Worm (Caenorhabditis elegans) whole organism, young adult: ENCODE measurements around the gene osm-6.

ENCODE experiments used
- B0261.1 ChIP-seq: sonication (generic microtip); optimal IDR thresholded peaks from 2 replicates; lab custom pipeline; 2016; ENCODE audit warnings: mild to moderate bottlenecking, missing genetic modification characterization, moderate library complexity, missing compliant biosample characterization
- C06A6.2 ChIP-seq: fragments of 200-800 bp; sonication (Bioruptor generic); conservative IDR thresholded peaks from 2 replicates; pipeline ENCODE4 v1.3.6; 2022; ENCODE audit warnings: missing genetic modification characterization, missing compliant biosample characterization
- D2030.7 ChIP-seq: fragments of 200-800 bp; sonication (Bioruptor generic); IDR thresholded peaks from 2 replicates; pipeline ENCODE4 v1.3.6; 2022; ENCODE audit warnings: missing genetic modification reagents, missing genetic modification characterization, missing compliant biosample characterization
- F22D6.2 ChIP-seq: sonication (generic microtip); optimal IDR thresholded peaks from 2 replicates; lab custom pipeline; 2016; ENCODE audit warnings: mild to moderate bottlenecking, missing genetic modification characterization, missing compliant biosample characterization
- F52B5.7 ChIP-seq: sonication (generic microtip); optimal IDR thresholded peaks from 2 replicates; lab custom pipeline; 2016; ENCODE audit warnings: mild to moderate bottlenecking, missing genetic modification characterization, missing compliant biosample characterization
- F57C9.4 ChIP-seq: sonication (generic microtip); optimal IDR thresholded peaks from 2 replicates; lab custom pipeline; 2017; ENCODE audit warnings: mild to moderate bottlenecking, missing genetic modification characterization, missing compliant biosample characterization
- K11D2.4 ChIP-seq: fragments of 200-800 bp; sonication (Bioruptor generic); IDR thresholded peaks from 2 replicates; pipeline ENCODE4 v1.3.6; 2022; ENCODE audit warnings: missing genetic modification reagents, missing genetic modification characterization, missing compliant biosample characterization
- Y53F4B.3 ChIP-seq: fragments of 200-800 bp; sonication (Bioruptor generic); IDR thresholded peaks from 2 replicates; pipeline ENCODE4 v1.3.6; 2022; ENCODE audit warnings: missing genetic modification reagents, missing genetic modification characterization, missing compliant biosample characterization
- Y53G8AR.9 ChIP-seq: fragments of 200-800 bp; sonication (Bioruptor generic); conservative IDR thresholded peaks from 2 replicates; pipeline ENCODE4 v1.3.6; 2022; ENCODE audit warnings: missing genetic modification reagents, missing genetic modification characterization, missing compliant biosample characterization
- Y67H2A.10 ChIP-seq: fragments of 200-800 bp; sonication (Bioruptor generic); conservative IDR thresholded peaks from 2 replicates; pipeline ENCODE4 v1.3.6; 2022; ENCODE audit warnings: missing genetic modification reagents, missing genetic modification characterization, missing compliant biosample characterization
- ZK185.1 ChIP-seq: sonication (generic microtip); optimal IDR thresholded peaks from 2 replicates; lab custom pipeline; 2016; ENCODE audit warnings: mild to moderate bottlenecking, missing genetic modification characterization, missing compliant biosample characterization; ENCODE audit not compliant: poor library complexity, severe bottlenecking
- ama-1 ChIP-seq, 3 experiments: fragments of 150-350 bp in 1 of 3; sonication (generic microtip) in 2 of 3; optimal IDR thresholded peaks; 2 replicates each; lab custom pipeline; 2014 to 2018; ENCODE audit warnings: missing biosample characterization in 2 of 3, missing genetic modification characterization in 2 of 3, missing genetic modification reagents in 2 of 3
- athp-1 ChIP-seq: sonication (generic microtip); optimal IDR thresholded peaks from 2 replicates; lab custom pipeline; 2017; ENCODE audit warnings: mild to moderate bottlenecking, missing genetic modification characterization, missing compliant biosample characterization
- attf-3 ChIP-seq: fragments of 200-800 bp; sonication (Bioruptor generic); conservative IDR thresholded peaks from 2 replicates; pipeline ENCODE4 v1.3.6; 2022; ENCODE audit warnings: missing genetic modification reagents, missing genetic modification characterization, missing compliant biosample characterization
- attf-5 ChIP-seq: fragments of 200-800 bp; sonication (Bioruptor generic); optimal IDR thresholded peaks from 2 replicates; lab custom pipeline; 2018; ENCODE audit warnings: mild to moderate bottlenecking, missing genetic modification characterization, missing compliant biosample characterization
- attf-6 ChIP-seq: fragments of 200-800 bp; sonication (Bioruptor generic); IDR thresholded peaks from 2 replicates; pipeline ENCODE4 v1.3.6; 2022; ENCODE audit warnings: missing genetic modification reagents, missing genetic modification characterization, missing compliant biosample characterization
- bed-1 ChIP-seq: fragments of 200-800 bp; sonication (Bioruptor generic); IDR thresholded peaks from 2 replicates; pipeline ENCODE4 v1.3.6; 2022; ENCODE audit warnings: missing genetic modification reagents, missing genetic modification characterization, missing compliant biosample characterization
- bed-2 ChIP-seq: fragments of 200-800 bp; sonication (Bioruptor generic); IDR thresholded peaks from 2 replicates; pipeline ENCODE4 v1.3.6; 2022; ENCODE audit warnings: missing genetic modification reagents, missing genetic modification characterization, missing compliant biosample characterization
- cebp-1 ChIP-seq, 2 experiments: fragments of 200-800 bp in 1 of 2; sonication (Bioruptor generic) in 1 of 2; sonication (generic microtip) in 1 of 2; IDR thresholded peaks in 1 of 2; optimal IDR thresholded peaks in 1 of 2; 2 replicates each; pipeline versions ENCODE4 v1.3.6 to Lab custom; 2017 to 2022; ENCODE audit warnings: missing compliant biosample characterization in 2 of 2, missing genetic modification characterization in 2 of 2, mild to moderate bottlenecking in 1 of 2, missing genetic modification reagents in 1 of 2, moderate library complexity in 1 of 2
- ceh-27 ChIP-seq: fragments of 200-800 bp; sonication (Bioruptor generic); optimal IDR thresholded peaks from 2 replicates; lab custom pipeline; 2018; ENCODE audit warnings: mild to moderate bottlenecking, missing genetic modification characterization, moderate library complexity, missing compliant biosample characterization
- ceh-58 ChIP-seq: fragments of 200-800 bp; sonication (Bioruptor generic); IDR thresholded peaks from 2 replicates; pipeline ENCODE4 v1.3.6; 2022; ENCODE audit warnings: missing genetic modification characterization, missing compliant biosample characterization
- ceh-79 ChIP-seq: sonication (generic microtip); optimal IDR thresholded peaks from 2 replicates; lab custom pipeline; 2017; ENCODE audit warnings: mild to moderate bottlenecking, missing genetic modification characterization, missing compliant biosample characterization
- chd-7 ChIP-seq: sonication (generic microtip); optimal IDR thresholded peaks from 2 replicates; lab custom pipeline; 2016; ENCODE audit warnings: mild to moderate bottlenecking, missing genetic modification characterization, moderate library complexity, missing compliant biosample characterization
- die-1 ChIP-seq: sonication (generic microtip); optimal IDR thresholded peaks from 2 replicates; lab custom pipeline; 2016; ENCODE audit warnings: missing genotype, mild to moderate bottlenecking, missing genetic modification characterization, missing compliant biosample characterization
- dpff-1 ChIP-seq: sonication (generic microtip); optimal IDR thresholded peaks from 2 replicates; lab custom pipeline; 2017; ENCODE audit warnings: mild to moderate bottlenecking, missing genetic modification characterization, missing compliant biosample characterization
- dpl-1 ChIP-seq: fragments of 150-350 bp; optimal IDR thresholded peaks from 2 replicates; lab custom pipeline; 2014; ENCODE audit warnings: missing biosample characterization, missing genetic modification reagents, missing genetic modification characterization
- egl-44 ChIP-seq: fragments of 200-800 bp; sonication (Bioruptor generic); IDR thresholded peaks from 2 replicates; pipeline ENCODE4 v1.3.6; 2022; ENCODE audit warnings: missing genetic modification reagents, missing genetic modification characterization, missing compliant biosample characterization
- ekl-4 ChIP-seq: fragments of 200-800 bp; sonication (Bioruptor generic); IDR thresholded peaks from 2 replicates; pipeline ENCODE4 v1.3.6; 2022; ENCODE audit warnings: missing genetic modification reagents, missing genetic modification characterization, missing compliant biosample characterization
- him-1 ChIP-seq: sonication (generic microtip); optimal IDR thresholded peaks from 2 replicates; lab custom pipeline; 2016; ENCODE audit warnings: missing genotype, missing genetic modification reagents, missing genetic modification characterization, missing compliant biosample characterization
- hlh-26 ChIP-seq: fragments of 200-800 bp; sonication (Bioruptor generic); conservative IDR thresholded peaks from 2 replicates; pipeline ENCODE4 v1.3.6; 2022; ENCODE audit warnings: missing genetic modification reagents, missing genetic modification characterization, missing compliant biosample characterization
- hmg-20 ChIP-seq: fragments of 200-800 bp; sonication (Bioruptor generic); IDR thresholded peaks from 2 replicates; pipeline ENCODE4 v1.3.6; 2022; ENCODE audit warnings: missing genetic modification reagents, missing genetic modification characterization, missing compliant biosample characterization
- lir-1 ChIP-seq: fragments of 200-800 bp; sonication (Bioruptor generic); conservative IDR thresholded peaks from 2 replicates; pipeline ENCODE4 v1.3.6; 2022; ENCODE audit warnings: missing genetic modification reagents, missing genetic modification characterization, missing compliant biosample characterization
- madf-10 ChIP-seq: sonication (generic microtip); optimal IDR thresholded peaks from 2 replicates; lab custom pipeline; 2016; ENCODE audit warnings: mild to moderate bottlenecking, missing genetic modification characterization, missing compliant biosample characterization
- madf-3 ChIP-seq: fragments of 200-800 bp; sonication (Bioruptor generic); IDR thresholded peaks from 2 replicates; pipeline ENCODE4 v1.3.6; 2022; ENCODE audit warnings: missing genetic modification reagents, missing genetic modification characterization, missing compliant biosample characterization
- madf-6 ChIP-seq: fragments of 200-800 bp; sonication (Bioruptor generic); IDR thresholded peaks from 2 replicates; pipeline ENCODE4 v1.3.6; 2022; ENCODE audit warnings: missing genetic modification reagents, missing genetic modification characterization, missing compliant biosample characterization
- nfya-1 ChIP-seq: sonication (generic microtip); optimal IDR thresholded peaks from 2 replicates; lab custom pipeline; 2017; ENCODE audit warnings: antibody characterized with exemption, missing compliant biosample characterization, missing genetic modification characterization, borderline replicate concordance; ENCODE audit not compliant: insufficient read depth
- nhr-120 ChIP-seq: fragments of 200-800 bp; sonication (Bioruptor generic); IDR thresholded peaks from 2 replicates; pipeline ENCODE4 v1.3.6; 2022; ENCODE audit warnings: missing genetic modification characterization, missing compliant biosample characterization
- pha-4 ChIP-seq: fragments of 150-350 bp; sonication (generic microtip); optimal IDR thresholded peaks from 2 replicates; lab custom pipeline; 2014; ENCODE audit warnings: missing biosample characterization, missing genetic modification reagents, missing genetic modification characterization
- rpc-1 ChIP-seq, 2 experiments: fragments of 150-350 bp in 1 of 2; sonication (generic microtip) in 1 of 2; optimal IDR thresholded peaks; 2 replicates each; lab custom pipeline; 2014 to 2018; ENCODE audit warnings: missing biosample characterization in 1 of 2, missing genetic modification characterization in 1 of 2, missing genetic modification reagents in 1 of 2, missing genotype in 1 of 2
- snpc-1.1 ChIP-seq: sonication (generic microtip); optimal IDR thresholded peaks from 2 replicates; lab custom pipeline; 2017; ENCODE audit warnings: missing genetic modification characterization, mild to moderate bottlenecking, missing compliant biosample characterization, antibody characterized with exemption, moderate library complexity, missing genotype, missing genetic modification reagents; ENCODE audit not compliant: insufficient read depth
- snpc-1.3 ChIP-seq: sonication (generic microtip); optimal IDR thresholded peaks from 2 replicates; lab custom pipeline; 2017; ENCODE audit warnings: missing genetic modification characterization, mild to moderate bottlenecking, missing compliant biosample characterization, antibody characterized with exemption, moderate library complexity, missing genotype, missing genetic modification reagents; ENCODE audit not compliant: insufficient read depth
- somi-1 ChIP-seq: fragments of 200-800 bp; sonication (Bioruptor generic); optimal IDR thresholded peaks from 2 replicates; lab custom pipeline; 2018; ENCODE audit warnings: mild to moderate bottlenecking, missing genetic modification characterization, missing compliant biosample characterization
- sptf-2 ChIP-seq: fragments of 200-800 bp; sonication (Bioruptor generic); optimal IDR thresholded peaks from 2 replicates; lab custom pipeline; 2018; ENCODE audit warnings: mild to moderate bottlenecking, missing genetic modification characterization, missing compliant biosample characterization
- unc-62 ChIP-seq: fragments of 150-350 bp; optimal IDR thresholded peaks from 2 replicates; lab custom pipeline; 2014; ENCODE audit warnings: missing biosample characterization, missing genetic modification reagents, missing genetic modification characterization
- ztf-25 ChIP-seq: fragments of 200-800 bp; sonication (Bioruptor generic); IDR thresholded peaks from 2 replicates; pipeline ENCODE4 v1.3.6; 2022; ENCODE audit warnings: missing genetic modification reagents, missing genetic modification characterization, missing compliant biosample characterization
- ztf-26 ChIP-seq: sonication (generic microtip); optimal IDR thresholded peaks from 2 replicates; lab custom pipeline; 2017; ENCODE audit warnings: missing genetic modification characterization, missing compliant biosample characterization
- ztf-3 ChIP-seq: fragments of 200-800 bp; sonication (Bioruptor generic); optimal IDR thresholded peaks from 2 replicates; lab custom pipeline; 2018; ENCODE audit warnings: mild to moderate bottlenecking, missing genetic modification characterization, missing compliant biosample characterization

osm-6 gene

ce11 chrV:11887988-11888499 is 39.2 kb downstream of the osm-6 start, which contains the start of gene adh-1 (continued):
- TF ChIP-seq Y53F4B.3 (GFP tag; lab: Robert Waterston, UW) (no peak), ztf-3 (GFP tag; lab: Kevin White, UChicago) (no peak), attf-3 (GFP tag; lab: Robert Waterston, UW) (no peak), egl-44 (GFP tag; lab: Robert Waterston, UW) (0 out of 2 replicates have a peak, but pooled peaks have one; percentile 57), ama-1 (optimal IDR thresholded peaks at IDR 0.05; lab: Kevin White, UChicago) (peak; percentile 95), ama-1 (GFP tag; optimal IDR thresholded peaks at IDR 0.05; lab: Kevin White, UChicago) (no peak), ceh-79 (no peak), dpl-1 (no peak), ekl-4 (GFP tag; lab: Robert Waterston, UW) (no peak), athp-1 (no peak), attf-6 (GFP tag; lab: Robert Waterston, UW) (no peak), ceh-58 (GFP tag; lab: Robert Waterston, UW) (no peak), unc-62 (GFP tag; lab: Kevin White, UChicago) (no peak), Y53G8AR.9 (GFP tag; lab: Robert Waterston, UW) (no peak), bed-2 (GFP tag; lab: Robert Waterston, UW) (no peak), F22D6.2 (tag; lab: Kevin White, UChicago) (peak; percentile 79), lir-1 (GFP tag; lab: Robert Waterston, UW) (no peak), madf-6 (GFP tag; lab: Robert Waterston, UW) (no peak), ZK185.1 (tag; lab: Kevin White, UChicago) (no peak), somi-1 (GFP tag; lab: Kevin White, UChicago) (peak; percentile 92), C06A6.2 (GFP tag; lab: Robert Waterston, UW) (peak; percentile 52), F52B5.7 (peak; percentile 59), die-1 (tag; lab: Kevin White, UChicago) (peak; percentile 36), sptf-2 (GFP tag; lab: Kevin White, UChicago) (no peak), Y67H2A.10 (GFP tag; lab: Robert Waterston, UW) (no peak), ztf-26 (tag; lab: Kevin White, UChicago) (peak; percentile 93), attf-5 (GFP tag; lab: Kevin White, UChicago) (peak; percentile 37), D2030.7 (GFP tag; lab: Robert Waterston, UW) (no peak), madf-3 (GFP tag; lab: Robert Waterston, UW) (no peak), hmg-20 (GFP tag; lab: Robert Waterston, UW) (no peak), nhr-120 (GFP tag; lab: Robert Waterston, UW) (no peak), bed-1 (no peak), nfya-1 (no peak), madf-10 (tag; lab: Kevin White, UChicago) (no peak), ztf-25 (GFP tag; lab: Robert Waterston, UW) (no peak), K11D2.4 (GFP tag; lab: Robert Waterston, UW) (no peak), F57C9.4 (tag; lab: Kevin White, UChicago) (no peak), ceh-27 (no peak), dpff-1 (no peak), rpc-1 (optimal IDR thresholded peaks at IDR 0.05; lab: Kevin White, UChicago) (no peak), rpc-1 (tag; optimal IDR thresholded peaks at IDR 0.05; lab: Kevin White, UChicago) (no peak), cebp-1 (GFP tag; IDR thresholded peaks at IDR 0.05; lab: Robert Waterston, UW) (no peak), cebp-1 (tag; optimal IDR thresholded peaks at IDR 0.05; lab: Kevin White, UChicago) (peak; percentile 58), snpc-1.3 (tag; lab: Kevin White, UChicago) (no peak), chd-7 (peak; percentile 30), hlh-26 (GFP tag; lab: Robert Waterston, UW) (no peak), B0261.1 (tag; lab: Kevin White, UChicago) (no peak), him-1 (tag; lab: Kevin White, UChicago) (no peak), pha-4 (tag; lab: Kevin White, UChicago) (no peak), snpc-1.1 (tag; lab: Kevin White, UChicago) (no peak)
